Worm (Caenorhabditis elegans): ENCODE data around the gene tmem-131.

The tmem-131 gene

ce11 chrIII:5018116-5018689 lies 20.2 kb upstream of the tmem-131 start, which contains the start of gene wip-1 (continued):
- peak; percentile 82 for TF ChIP-seq attf-3 (GFP tag; conservative IDR thresholded peaks at IDR 0.05)
- TF ChIP-seq ama-1 (optimal IDR thresholded peaks at IDR 0.05) = no peak
- peak; percentile 27 to 80 for TF ChIP-seq ama-1 (GFP tag; optimal IDR thresholded peaks at IDR 0.05)
- TF ChIP-seq hmg-1.2 (GFP tag; IDR thresholded peaks at IDR 0.05) = peak; percentile 98
- TF ChIP-seq unc-62 (GFP tag; optimal IDR thresholded peaks at IDR 0.05) = peak; percentile 17
- peak; percentile 3 for TF ChIP-seq rpc-1 (optimal IDR thresholded peaks at IDR 0.05)
- TF ChIP-seq rpc-1 (tag; optimal IDR thresholded peaks at IDR 0.05) = peak; percentile 6
- peak; percentile 86 for TF ChIP-seq egl-18 (GFP tag; IDR thresholded peaks at IDR 0.05)
- TF ChIP-seq ceh-58 (GFP tag; IDR thresholded peaks at IDR 0.05) = no peak
- peak; percentile 31 to 60 for TF ChIP-seq rec-8 (tag; optimal IDR thresholded peaks at IDR 0.05)
- peak; percentile 91 for TF ChIP-seq let-526 (GFP tag; IDR thresholded peaks at IDR 0.05)
- TF ChIP-seq F55B11.4 (tag; optimal IDR thresholded peaks at IDR 0.05; ENCODE audit: borderline replicate concordance, insufficient read depth) = no peak
- TF ChIP-seq lir-1 (GFP tag; conservative IDR thresholded peaks at IDR 0.05) = peak; percentile 95

- 0 out of 2 replicates have a peak, but pooled peaks have one; percentile 16 for TF ChIP-seq madf-3 (GFP tag; IDR thresholded peaks at IDR 0.05)
- no peak for TF ChIP-seq efl-1 (GFP tag; optimal IDR thresholded peaks at IDR 0.05)
- no peak for TF ChIP-seq snpc-1.3 (tag; optimal IDR thresholded peaks at IDR 0.05; ENCODE audit: insufficient read depth)
- TF ChIP-seq F23B12.7 (tag; optimal IDR thresholded peaks at IDR 0.05; ENCODE audit: insufficient read depth) = no peak
Observed at ce11 chrIII:5017550-5017949, 19.6 kb upstream of the tmem-131 start, which contains the start of gene larp-1. larp-1 (minus strand) TSS chrIII:5017650.

ce11 chrIII:5013915-5014346 lies 16.0 kb upstream of the tmem-131 start:
- peak; percentile 0 for TF ChIP-seq repo-1 (tag; optimal IDR thresholded peaks at IDR 0.05)
- peak; percentile 59 for TF ChIP-seq somi-1 (GFP tag; optimal IDR thresholded peaks at IDR 0.05)
- peak in 1 of 3 experiments; percentile 73 for TF ChIP-seq lin-35 (GFP tag; optimal IDR thresholded peaks at IDR 0.05)
- TF ChIP-seq snpc-3.4 (tag; optimal IDR thresholded peaks at IDR 0.05) = no peak
- no peak for TF ChIP-seq dpl-1 (GFP tag; optimal IDR thresholded peaks at IDR 0.05)
- peak; percentile 58 for TF ChIP-seq gei-17 (GFP tag; optimal IDR thresholded peaks at IDR 0.05)
- peak; percentile 86 for TF ChIP-seq lin-40 (tag; optimal IDR thresholded peaks at IDR 0.05)
- peak; percentile 52; the same call in 1 of the 2 replicates for TF ChIP-seq Y56A3A.18 (GFP tag; IDR thresholded peaks at IDR 0.05)
- peak; percentile 19 for TF ChIP-seq nhr-90 (tag; optimal IDR thresholded peaks at IDR 0.05)
- TF ChIP-seq F23B12.7 (tag; optimal IDR thresholded peaks at IDR 0.05; ENCODE audit: insufficient read depth) = peak; percentile 78
- peak; percentile 77; the same call in 1 of the 2 replicates for TF ChIP-seq nfyb-1 (GFP tag; IDR thresholded peaks at IDR 0.05)
- peak; percentile 30 for TF ChIP-seq athp-1 (tag; optimal IDR thresholded peaks at IDR 0.05)
- TF ChIP-seq mxl-1 (tag; optimal IDR thresholded peaks at IDR 0.05) = no peak
- TF ChIP-seq F49E8.2 (tag; optimal IDR thresholded peaks at IDR 0.05; ENCODE audit: insufficient read depth) = no peak
- no peak for TF ChIP-seq aptf-2 (GFP tag; conservative IDR thresholded peaks at IDR 0.05)
- TF ChIP-seq rpc-1 (optimal IDR thresholded peaks at IDR 0.05) = no peak
- TF ChIP-seq rpc-1 (tag; optimal IDR thresholded peaks at IDR 0.05) = no peak
- no peak for TF ChIP-seq F57C9.4 (tag; optimal IDR thresholded peaks at IDR 0.05)
- TF ChIP-seq ztf-3 (GFP tag; optimal IDR thresholded peaks at IDR 0.05) = no peak
- peak; percentile 86 for TF ChIP-seq ZK185.1 (tag; optimal IDR thresholded peaks at IDR 0.05; ENCODE audit: poor library complexity, severe bottlenecking)
- no peak for TF ChIP-seq sea-2 (GFP tag; IDR thresholded peaks at IDR 0.05)
- no peak for TF ChIP-seq F52B5.7 (tag; optimal IDR thresholded peaks at IDR 0.05)
- no peak for TF ChIP-seq tlf-1 (GFP tag; optimal IDR thresholded peaks at IDR 0.05)
- no peak for TF ChIP-seq T07F8.4 (tag; optimal IDR thresholded peaks at IDR 0.05)
- TF ChIP-seq fkh-3 (tag; optimal IDR thresholded peaks at IDR 0.05) = no peak
- no peak for TF ChIP-seq Y53G8AR.9 (GFP tag; conservative IDR thresholded peaks at IDR 0.05)
- TF ChIP-seq K11D2.4 (GFP tag; IDR thresholded peaks at IDR 0.05) = 0 out of 2 replicates have a peak, but pooled peaks have one; percentile 39
- 0 out of 2 replicates have a peak, but pooled peaks have one; percentile 30 for TF ChIP-seq Y67H2A.10 (GFP tag; conservative IDR thresholded peaks at IDR 0.05)
- TF ChIP-seq zfh-2 (GFP tag; conservative IDR thresholded peaks at IDR 0.05) = peak; percentile 96
- peak; percentile 46; the same call in 1 of the 2 replicates for TF ChIP-seq rcor-1 (GFP tag; IDR thresholded peaks at IDR 0.05)
